Worm (Caenorhabditis elegans): ENCODE data around the gene ndub-8.
A peak's percentile ranks its signal among the peaks of the same experiment; 100 is the strongest.

ndub-8 gene

DNA sequence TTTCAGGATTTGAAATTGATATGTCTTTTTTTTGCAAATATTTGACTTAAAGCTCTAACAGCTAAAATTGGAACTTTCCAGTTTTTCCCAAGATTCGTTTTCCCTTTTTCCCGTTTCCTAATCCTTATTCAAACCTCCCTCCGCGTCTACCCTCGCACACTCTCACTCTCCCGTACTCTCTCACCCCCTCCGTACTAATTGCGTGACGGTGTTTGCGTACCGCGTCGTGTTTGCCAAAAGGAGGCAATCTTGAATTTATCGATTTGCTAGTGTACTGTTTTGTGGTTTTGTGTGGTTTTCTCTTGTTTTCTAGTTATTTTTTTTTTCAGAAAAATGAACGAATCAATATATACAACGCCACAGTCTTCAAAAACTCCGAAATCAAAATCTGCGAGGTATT lies 35.9 kb downstream of the ndub-8 start, which contains the start of gene citk-1 (continued):
- TF ChIP-seq ZK546.5 (tag; optimal IDR thresholded peaks at IDR 0.05) (no peak), D1046.2 (GFP tag; IDR thresholded peaks at IDR 0.05) (no peak), hif-1 (tag; optimal IDR thresholded peaks at IDR 0.05) (peak in 1 of 2 experiments; percentile 31), set-16 (GFP tag; IDR thresholded peaks at IDR 0.05) (no peak), lir-3 (tag; optimal IDR thresholded peaks at IDR 0.05) (no peak), Y48G9A.11 (GFP tag; IDR thresholded peaks at IDR 0.05) (no peak), ctbp-1 (GFP tag; IDR thresholded peaks at IDR 0.05) (no peak), Y75B8A.6 (GFP tag; IDR thresholded peaks at IDR 0.05) (no peak), daf-19 (GFP tag; conservative IDR thresholded peaks at IDR 0.05) (no peak), nhr-42 (GFP tag; IDR thresholded peaks at IDR 0.05) (peak; percentile 59; the same call in 1 of the 2 replicates), unc-62 (GFP tag; optimal IDR thresholded peaks at IDR 0.05 in 1 of 2) (no peak), unc-62 (tag; optimal IDR thresholded peaks at IDR 0.05) (no peak), F37D6.2 (tag; optimal IDR thresholded peaks at IDR 0.05) (no peak), mxl-3 (GFP tag; optimal IDR thresholded peaks at IDR 0.05) (no peak), spr-1 (tag; optimal IDR thresholded peaks at IDR 0.05) (no peak), lin-13 (GFP tag; optimal IDR thresholded peaks at IDR 0.05) (no peak), daf-8 (GFP tag; IDR thresholded peaks at IDR 0.05) (no peak), attf-4 (tag; optimal IDR thresholded peaks at IDR 0.05) (no peak), cey-2 (tag; optimal IDR thresholded peaks at IDR 0.05; ENCODE audit: borderline replicate concordance, insufficient read depth) (no peak), lin-38 (GFP tag; IDR thresholded peaks at IDR 0.05) (no peak), snpc-1.2 (GFP tag; IDR thresholded peaks at IDR 0.05) (no peak), hlh-11 (tag; optimal IDR thresholded peaks at IDR 0.05) (peak; percentile 31), duxl-1 (tag; optimal IDR thresholded peaks at IDR 0.05; ENCODE audit: poor library complexity) (no peak), ztf-7 (tag; optimal IDR thresholded peaks at IDR 0.05) (no peak), nhr-111 (GFP tag; optimal IDR thresholded peaks at IDR 0.05) (no peak), daf-12 (tag; optimal IDR thresholded peaks at IDR 0.05) (no peak), mep-1 (tag; optimal IDR thresholded peaks at IDR 0.05) (no peak), F44E2.7 (GFP tag; IDR thresholded peaks at IDR 0.05) (no peak), mes-2 (tag; optimal IDR thresholded peaks at IDR 0.05; ENCODE audit: poor library complexity, severe bottlenecking) (peak; percentile 80), snpc-4 (tag; optimal IDR thresholded peaks at IDR 0.05) (no peak), hmg-1.1 (GFP tag; IDR thresholded peaks at IDR 0.05) (peak; percentile 73), madf-5 (GFP tag; IDR thresholded peaks at IDR 0.05) (no peak), Y5F2A.4 (GFP tag; optimal IDR thresholded peaks at IDR 0.05) (no peak), nhr-6 (tag; optimal IDR thresholded peaks at IDR 0.05) (peak; percentile 20), tag-97 (GFP tag; IDR thresholded peaks at IDR 0.05) (no peak), ces-1 (GFP tag; optimal IDR thresholded peaks at IDR 0.05) (no peak), aha-1 (tag) (no peak)

DNA sequence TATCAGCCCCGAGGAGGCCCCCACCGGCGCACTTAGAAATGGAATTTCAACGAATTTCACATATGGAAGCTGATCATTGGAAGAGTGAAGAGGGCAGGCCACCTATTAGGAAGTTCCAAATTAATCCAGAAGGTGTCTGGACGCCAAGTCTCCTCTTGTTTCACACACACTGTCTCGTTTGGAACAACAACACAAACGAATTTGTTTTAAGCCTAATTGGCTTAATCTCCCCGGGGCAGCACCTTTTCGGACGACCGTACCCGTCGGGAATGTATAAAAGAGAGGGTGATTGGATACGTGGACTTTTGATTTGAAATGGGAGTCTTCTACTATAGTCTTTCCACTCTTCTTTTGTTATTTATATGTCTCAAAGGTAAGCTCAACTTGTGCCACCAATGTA lies 43.4 kb downstream of the ndub-8 start, which contains the start of gene mltn-3:
Gene mltn-3 (plus strand): TSS at position 301 of the 400 bp plus-strand sequence.
- TF ChIP-seq daf-8 (GFP tag; IDR thresholded peaks at IDR 0.05) (no peak), set-16 (GFP tag; IDR thresholded peaks at IDR 0.05) (no peak)

DNA sequence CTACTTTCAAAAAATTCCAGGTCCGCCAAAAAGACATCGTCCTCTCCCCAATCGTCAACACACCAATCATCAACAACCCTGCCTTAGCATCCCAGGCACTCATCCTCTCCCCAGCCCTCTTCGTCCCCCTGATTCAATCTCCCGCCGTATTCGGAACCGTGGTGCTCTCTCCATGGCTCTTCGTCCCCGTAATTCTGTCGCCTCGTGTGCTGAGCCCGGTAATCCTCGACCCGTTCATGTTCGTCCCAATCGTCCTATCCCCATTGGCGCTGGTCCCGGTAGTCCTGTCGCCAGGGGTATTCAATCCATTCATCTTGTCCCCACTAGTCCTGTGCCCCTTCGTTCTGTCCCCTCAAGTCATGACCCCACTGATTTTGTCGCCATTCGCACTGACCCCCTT lies 46.4 kb downstream of the ndub-8 start:
- TF ChIP-seq set-16 (GFP tag; IDR thresholded peaks at IDR 0.05): peak; percentile 67
- TF ChIP-seq ZK546.5 (tag; optimal IDR thresholded peaks at IDR 0.05): no peak

DNA sequence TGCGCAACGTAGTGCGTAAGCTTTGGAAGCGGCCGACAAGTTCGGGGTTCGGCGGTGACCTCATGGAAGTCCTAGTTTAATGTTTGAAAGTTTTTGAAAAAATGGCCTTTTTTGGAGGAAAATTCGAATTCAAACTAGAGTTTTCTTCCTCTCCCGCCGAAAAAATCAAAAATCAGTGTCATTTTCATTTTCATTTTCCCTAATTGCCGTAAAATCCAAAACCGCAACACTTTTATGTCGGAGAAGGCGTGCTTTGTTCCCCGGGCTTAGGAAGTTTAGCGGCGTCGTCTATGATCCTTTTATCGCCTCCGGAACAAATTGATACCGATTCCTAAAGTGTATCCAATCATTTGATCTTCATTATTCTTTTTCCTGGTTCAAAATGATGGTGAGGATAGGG lies 52.2 kb downstream of the ndub-8 start, which contains the start of gene mltn-5:
Gene mltn-5 (plus strand): TSS at position 301 of the 400 bp plus-strand sequence.
- no peak for TF ChIP-seq fos-1 (tag; optimal IDR thresholded peaks at IDR 0.05)
- TF ChIP-seq dmd-6 (GFP tag; IDR thresholded peaks at IDR 0.05): no peak
- no peak for TF ChIP-seq ceh-44 (GFP tag; IDR thresholded peaks at IDR 0.05)
- TF ChIP-seq aha-1 (tag): no peak
- TF ChIP-seq hlh-11 (tag; optimal IDR thresholded peaks at IDR 0.05): no peak
- TF ChIP-seq arid-1 (GFP tag; conservative IDR thresholded peaks at IDR 0.05): no peak
- TF ChIP-seq tag-97 (GFP tag; IDR thresholded peaks at IDR 0.05): no peak
- TF ChIP-seq madf-9 (GFP tag; conservative IDR thresholded peaks at IDR 0.05): no peak
- no peak for TF ChIP-seq hmg-1.1 (GFP tag; IDR thresholded peaks at IDR 0.05)
- no peak for TF ChIP-seq nhr-25 (tag; optimal IDR thresholded peaks at IDR 0.05; ENCODE audit: borderline replicate concordance, insufficient read depth)
- no peak for TF ChIP-seq nhr-111 (GFP tag; optimal IDR thresholded peaks at IDR 0.05)
- TF ChIP-seq ama-1 (optimal IDR thresholded peaks at IDR 0.05): no peak
- TF ChIP-seq ceh-20 (GFP tag; IDR thresholded peaks at IDR 0.05): no peak
- TF ChIP-seq unc-39 (tag; optimal IDR thresholded peaks at IDR 0.05): no peak

Data from whole organism, L4 larva.